Worm (Caenorhabditis elegans): ENCODE measurements around the gene dhcr-24.

dhcr-24 gene

ce11 chrX:2613077-2613476, 49.1 kb upstream of the dhcr-24 start (continued):
- TF ChIP-seq cebp-1 (GFP tag; IDR thresholded peaks at IDR 0.05), result 0 out of 2 replicates have a peak, but pooled peaks have one; percentile 44
- TF ChIP-seq cebp-1 (tag; optimal IDR thresholded peaks at IDR 0.05), result peak; percentile 79
- peak; percentile 72 for TF ChIP-seq K11D2.4 (GFP tag; IDR thresholded peaks at IDR 0.05)
- TF ChIP-seq Y67H2A.10 (GFP tag; conservative IDR thresholded peaks at IDR 0.05), result peak; percentile 44; the same call in 1 of the 2 replicates
- TF ChIP-seq C17E4.6 (GFP tag; IDR thresholded peaks at IDR 0.05), result peak; percentile 37; the same call in 1 of the 2 replicates
- TF ChIP-seq ceh-27 (GFP tag; optimal IDR thresholded peaks at IDR 0.05), result peak; percentile 76
- TF ChIP-seq mxl-1 (tag; optimal IDR thresholded peaks at IDR 0.05), result peak; percentile 55
- no peak for TF ChIP-seq F39B2.1 (GFP tag; IDR thresholded peaks at IDR 0.05)
- TF ChIP-seq F57C9.4 (tag; optimal IDR thresholded peaks at IDR 0.05), result peak; percentile 62
- peak; percentile 78 for TF ChIP-seq rcor-1 (GFP tag; IDR thresholded peaks at IDR 0.05)
- peak; percentile 81 for TF ChIP-seq chd-7 (tag; optimal IDR thresholded peaks at IDR 0.05)
- peak; percentile 94 for TF ChIP-seq lin-26 (GFP tag; IDR thresholded peaks at IDR 0.05)
- peak; percentile 32 for TF ChIP-seq snpc-1.1 (tag; optimal IDR thresholded peaks at IDR 0.05; ENCODE audit: insufficient read depth)
- peak; percentile 94 for TF ChIP-seq dox-1 (GFP tag; IDR thresholded peaks at IDR 0.05)
- no peak for TF ChIP-seq ets-4 (GFP tag; optimal IDR thresholded peaks at IDR 0.05)
- peak; percentile 51; the same call in 1 of the 2 replicates for TF ChIP-seq attf-6 (GFP tag; IDR thresholded peaks at IDR 0.05)
- TF ChIP-seq ztf-26 (tag; optimal IDR thresholded peaks at IDR 0.05), result peak; percentile 82
- TF ChIP-seq F55B11.4 (tag; optimal IDR thresholded peaks at IDR 0.05; ENCODE audit: borderline replicate concordance, insufficient read depth), result no peak
- peak; percentile 24 for TF ChIP-seq repo-1 (tag; optimal IDR thresholded peaks at IDR 0.05)
- peak; percentile 42 for TF ChIP-seq madf-10 (tag; optimal IDR thresholded peaks at IDR 0.05)
- TF ChIP-seq dpl-1 (GFP tag; optimal IDR thresholded peaks at IDR 0.05), result no peak
- peak; percentile 69 for TF ChIP-seq tbx-9 (tag; optimal IDR thresholded peaks at IDR 0.05; ENCODE audit: borderline replicate concordance)
- peak; percentile 56 for TF ChIP-seq snpc-3.4 (tag; optimal IDR thresholded peaks at IDR 0.05)
- TF ChIP-seq nhr-80 (tag; optimal IDR thresholded peaks at IDR 0.05), result peak; percentile 51
- TF ChIP-seq unc-130 (GFP tag; optimal IDR thresholded peaks at IDR 0.05), result peak; percentile 69
- TF ChIP-seq ceh-100 (GFP tag; IDR thresholded peaks at IDR 0.05), result peak; percentile 28; the same call in 1 of the 2 replicates
- peak; percentile 80 for TF ChIP-seq lin-40 (tag; optimal IDR thresholded peaks at IDR 0.05)
- peak; percentile 92; the same call in 1 of the 2 replicates for TF ChIP-seq ztf-25 (GFP tag; IDR thresholded peaks at IDR 0.05)
- peak; percentile 63; the same call in 1 of the 2 replicates for TF ChIP-seq lir-1 (GFP tag; conservative IDR thresholded peaks at IDR 0.05)
- TF ChIP-seq Y95B8A.8 (GFP tag; IDR thresholded peaks at IDR 0.05), result no peak
- TF ChIP-seq fkh-3 (tag; optimal IDR thresholded peaks at IDR 0.05), result peak; percentile 50
- TF ChIP-seq F10E7.11 (tag; optimal IDR thresholded peaks at IDR 0.05), result peak; percentile 7
- TF ChIP-seq ZK185.1 (tag; optimal IDR thresholded peaks at IDR 0.05; ENCODE audit: poor library complexity, severe bottlenecking), result peak; percentile 80
- TF ChIP-seq T07F8.4 (tag; optimal IDR thresholded peaks at IDR 0.05), result peak; percentile 61
- TF ChIP-seq efl-1 (GFP tag; optimal IDR thresholded peaks at IDR 0.05), result no peak
- peak; percentile 53 for TF ChIP-seq K12H6.12 (tag; optimal IDR thresholded peaks at IDR 0.05)
- peak; percentile 40 for TF ChIP-seq mcd-1 (GFP tag; IDR thresholded peaks at IDR 0.05)
- peak; percentile 97 for TF ChIP-seq tbp1 (GFP tag; optimal IDR thresholded peaks at IDR 0.05)
- peak; percentile 64 for TF ChIP-seq snpc-1.3 (tag; optimal IDR thresholded peaks at IDR 0.05; ENCODE audit: insufficient read depth)
- peak; percentile 90 for TF ChIP-seq pbrm-1 (GFP tag; IDR thresholded peaks at IDR 0.05)
- TF ChIP-seq ceh-91 (GFP tag; IDR thresholded peaks at IDR 0.05), result 0 out of 2 replicates have a peak, but pooled peaks have one; percentile 32
- no peak for TF ChIP-seq nfya-1 (tag; optimal IDR thresholded peaks at IDR 0.05; ENCODE audit: borderline replicate concordance, insufficient read depth)
- TF ChIP-seq F49E8.2 (tag; optimal IDR thresholded peaks at IDR 0.05; ENCODE audit: insufficient read depth), result no peak
- TF ChIP-seq madf-3 (GFP tag; IDR thresholded peaks at IDR 0.05), result no peak
- peak; percentile 63 for TF ChIP-seq lin-54 (GFP tag; optimal IDR thresholded peaks at IDR 0.05)
- 0 out of 2 replicates have a peak, but pooled peaks have one; percentile 26 for TF ChIP-seq F37B4.10 (GFP tag; IDR thresholded peaks at IDR 0.05)
- peak; percentile 36 to 57 for TF ChIP-seq let-607 (tag; optimal IDR thresholded peaks at IDR 0.05)
